Fruit fly (Drosophila melanogaster): Measurements from ENCODE around the gene CG3397.

DNA sequence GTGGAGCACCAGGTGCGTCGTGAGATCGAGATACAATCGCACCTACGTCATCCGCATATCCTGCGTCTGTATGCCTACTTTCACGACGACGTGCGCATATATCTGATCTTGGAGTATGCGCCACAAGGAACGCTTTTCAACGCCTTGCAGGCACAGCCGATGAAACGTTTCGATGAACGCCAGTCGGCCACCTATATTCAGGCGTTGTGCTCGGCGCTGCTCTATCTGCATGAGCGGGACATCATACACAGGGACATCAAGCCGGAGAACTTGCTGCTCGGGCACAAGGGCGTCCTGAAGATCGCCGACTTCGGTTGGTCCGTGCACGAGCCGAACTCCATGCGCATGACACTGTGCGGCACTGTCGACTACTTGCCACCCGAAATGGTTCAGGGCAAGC is 20.3 kb downstream of the CG3397 start:
- no peak for TF ChIP-seq CG9705 (GFP tag; optimal IDR thresholded peaks at IDR 0.05)
- no peak for TF ChIP-seq fru (GFP tag; optimal IDR thresholded peaks at IDR 0.05)
- no peak for TF ChIP-seq GATAd (GFP tag; optimal IDR thresholded peaks at IDR 0.05)
- TF ChIP-seq sage (GFP tag; optimal IDR thresholded peaks at IDR 0.05), result no peak

All from whole organism, wandering third instar larva.